Fruit fly (Drosophila melanogaster) whole organism, embryonic: ENCODE results near the gene CG8851.

Experiments
- Ada2b ChIP-seq: fragments of 200-800 bp; sonication (Bioruptor generic); IDR thresholded peaks from 2 replicates; pipeline ENCODE4 v1.3.6; 2022; ENCODE audit warnings: missing biosample characterization, missing genetic modification characterization
- Atf6 ChIP-seq: fragments of 200-800 bp; sonication (Bioruptor generic); IDR thresholded peaks from 2 replicates; pipeline ENCODE4 v1.3.6; 2022; ENCODE audit warnings: missing biosample characterization, missing genetic modification characterization
- B-H2 ChIP-seq: fragments of 200-800 bp; sonication (Bioruptor generic); optimal IDR thresholded peaks from 2 replicates; lab custom pipeline; 2018; ENCODE audit warnings: missing biosample characterization, mild to moderate bottlenecking, missing genetic modification characterization
- CG10462 ChIP-seq: fragments of 200-800 bp; sonication (Bioruptor generic); optimal IDR thresholded peaks from 2 replicates; lab custom pipeline; 2016; ENCODE audit warnings: missing biosample characterization, missing genetic modification characterization
- CG10979 ChIP-seq: fragments of 200-800 bp; sonication (Bioruptor generic); optimal IDR thresholded peaks from 2 replicates; lab custom pipeline; 2018; ENCODE audit warnings: missing biosample characterization, mild to moderate bottlenecking, missing genetic modification characterization, moderate library complexity
- CG11085 ChIP-seq: fragments of 200-800 bp; sonication (Bioruptor generic); IDR thresholded peaks from 2 replicates; pipeline ENCODE4 v1.3.6; 2022; ENCODE audit warnings: missing biosample characterization, missing genetic modification characterization
- CG11456 ChIP-seq: fragments of 200-800 bp; sonication (Bioruptor generic); IDR thresholded peaks from 3 replicates; pipeline ENCODE4 v1.3.6; 2022; ENCODE audit warnings: missing biosample characterization, missing genetic modification characterization
- CG11696 ChIP-seq: fragments of 200-800 bp; sonication (Bioruptor generic); IDR thresholded peaks from 2 replicates; pipeline ENCODE4 v1.3.6; 2022; ENCODE audit warnings: missing biosample characterization, missing genetic modification characterization
- CG1233 ChIP-seq: fragments of 200-800 bp; sonication (Bioruptor generic); optimal IDR thresholded peaks from 4 replicates; lab custom pipeline; 2018; ENCODE audit warnings: missing biosample characterization, mild to moderate bottlenecking, missing genetic modification characterization
- CG12769 ChIP-seq: fragments of 200-800 bp; sonication (Bioruptor generic); optimal IDR thresholded peaks from 2 replicates; lab custom pipeline; 2019; ENCODE audit warnings: missing biosample characterization, mild to moderate bottlenecking, missing genetic modification characterization, moderate library complexity
- CG13287 ChIP-seq: fragments of 200-800 bp; sonication (Bioruptor generic); IDR thresholded peaks from 2 replicates; pipeline ENCODE4 v1.3.6; 2022; ENCODE audit warnings: missing biosample characterization, missing genetic modification characterization; ENCODE audit not compliant: partially characterized antibody
- CG15696 ChIP-seq: fragments of 200-800 bp; sonication (Bioruptor generic); optimal IDR thresholded peaks from 2 replicates; lab custom pipeline; 2019; ENCODE audit warnings: missing biosample characterization, mild to moderate bottlenecking, missing genetic modification characterization, moderate library complexity
- CG1647 ChIP-seq: fragments of 200-800 bp; sonication (Bioruptor generic); optimal IDR thresholded peaks from 3 replicates; lab custom pipeline; 2016; ENCODE audit warnings: missing biosample characterization, missing genetic modification characterization
- CG16863 ChIP-seq: fragments of 200-800 bp; sonication (Bioruptor generic); optimal IDR thresholded peaks from 3 replicates; lab custom pipeline; 2016; ENCODE audit warnings: missing biosample characterization, missing genetic modification characterization
- CG17186 ChIP-seq: fragments of 200-800 bp; sonication (Bioruptor generic); optimal IDR thresholded peaks from 3 replicates; lab custom pipeline; 2017; ENCODE audit warnings: missing biosample characterization, missing genetic modification reagents, missing genetic modification characterization
- CG2129 ChIP-seq: fragments of 200-800 bp; sonication (Bioruptor generic); IDR thresholded peaks from 2 replicates; pipeline ENCODE4 v1.3.6; 2022; ENCODE audit warnings: missing biosample characterization, missing genetic modification characterization; ENCODE audit not compliant: partially characterized antibody
- CG31365 ChIP-seq: fragments of 200-800 bp; sonication (Bioruptor generic); optimal IDR thresholded peaks from 2 replicates; lab custom pipeline; 2018; ENCODE audit warnings: missing biosample characterization, mild to moderate bottlenecking, missing genetic modification characterization
- CG33557 ChIP-seq: fragments of 200-800 bp; sonication (Bioruptor generic); optimal IDR thresholded peaks from 2 replicates; lab custom pipeline; 2019; ENCODE audit warnings: missing biosample characterization, mild to moderate bottlenecking, missing genetic modification characterization, moderate library complexity
- CG9797 ChIP-seq: fragments of 200-800 bp; sonication (Bioruptor generic); optimal IDR thresholded peaks from 3 replicates; lab custom pipeline; 2018; ENCODE audit warnings: missing biosample characterization, mild to moderate bottlenecking, missing genetic modification characterization
- CG9932 ChIP-seq: fragments of 200-800 bp; sonication (Bioruptor generic); IDR thresholded peaks from 2 replicates; pipeline ENCODE4 v1.3.6; 2022; ENCODE audit warnings: missing biosample characterization, missing genetic modification characterization
- Deaf1 ChIP-seq: fragments of 200-800 bp; optimal IDR thresholded peaks from 3 replicates; lab custom pipeline; 2019; ENCODE audit warnings: missing biosample characterization, mild to moderate bottlenecking, missing genetic modification characterization, moderate library complexity
- E2f1 ChIP-seq: fragments of 200-800 bp; sonication (Bioruptor generic); IDR thresholded peaks from 2 replicates; pipeline ENCODE4 v1.3.6; 2022; ENCODE audit warnings: missing biosample characterization, missing genetic modification characterization
- H2.0 ChIP-seq: fragments of 200-800 bp; sonication (Bioruptor generic); IDR thresholded peaks from 2 replicates; pipeline ENCODE4 v1.3.6; 2022; ENCODE audit warnings: missing biosample characterization, missing genetic modification characterization
- Mad ChIP-seq: fragments of 200-800 bp; sonication (Bioruptor generic); optimal IDR thresholded peaks from 2 replicates; lab custom pipeline; 2016; ENCODE audit warnings: missing biosample characterization, missing genetic modification characterization
- Nf-YC ChIP-seq: fragments of 200-800 bp; optimal IDR thresholded peaks from 3 replicates; lab custom pipeline; 2019; ENCODE audit warnings: missing biosample characterization, mild to moderate bottlenecking, missing genetic modification characterization, moderate library complexity
- Opbp ChIP-seq: fragments of 200-800 bp; sonication (Bioruptor generic); IDR thresholded peaks from 3 replicates; pipeline ENCODE4 v1.3.6; 2022; ENCODE audit warnings: missing biosample characterization, missing genetic modification characterization; ENCODE audit not compliant: partially characterized antibody
- Optix ChIP-seq: fragments of 200-800 bp; sonication (Bioruptor generic); IDR thresholded peaks from 3 replicates; pipeline ENCODE4 v1.3.6; 2022; ENCODE audit warnings: missing biosample characterization, missing genetic modification characterization
- Pdp1 ChIP-seq, 2 experiments: fragments of 200-800 bp; sonication (Bioruptor generic); optimal IDR thresholded peaks; 3 replicates each; lab custom pipeline; 2016; ENCODE audit warnings: missing biosample characterization in 2 of 2, missing genetic modification characterization in 2 of 2, mild to moderate bottlenecking in 1 of 2, moderate library complexity in 1 of 2
- Trl ChIP-seq, 3 experiments: fragments of >200 bp in 2 of 3; fragments of 200-800 bp in 1 of 3; sonication (Bioruptor generic) in 1 of 3; optimal IDR thresholded peaks; 2 replicates in 1 of 3; 3 replicates in 2 of 3; lab custom pipeline; 2016 to 2017; ENCODE audit warnings: missing biosample characterization in 1 of 3, missing genetic modification characterization in 1 of 3
- ab ChIP-seq: fragments of 200-800 bp; sonication (Bioruptor generic); optimal IDR thresholded peaks from 2 replicates; lab custom pipeline; 2016; ENCODE audit warnings: missing biosample characterization, missing genetic modification characterization
- al ChIP-seq: fragments of 200-800 bp; sonication (Bioruptor generic); IDR thresholded peaks from 2 replicates; pipeline ENCODE4 v1.3.6; 2022; ENCODE audit warnings: missing biosample characterization, missing genetic modification characterization
- amos ChIP-seq: fragments of 200-800 bp; sonication (Bioruptor generic); IDR thresholded peaks from 2 replicates; pipeline ENCODE4 v1.3.6; 2022; ENCODE audit warnings: missing biosample characterization, missing genetic modification characterization; ENCODE audit not compliant: partially characterized antibody
- chif ChIP-seq, 2 experiments: fragments of 200-800 bp; sonication (Bioruptor generic); optimal IDR thresholded peaks; 3 replicates each; lab custom pipeline; 2016; ENCODE audit warnings: missing biosample characterization in 2 of 2, missing genetic modification characterization in 2 of 2
- corto ChIP-seq: fragments of 200-800 bp; sonication (Bioruptor generic); optimal IDR thresholded peaks from 2 replicates; lab custom pipeline; 2016; ENCODE audit warnings: missing biosample characterization, mild to moderate bottlenecking, missing genetic modification characterization, moderate library complexity
- croc ChIP-seq: fragments of 200-800 bp; sonication (Bioruptor generic); conservative IDR thresholded peaks from 3 replicates; pipeline ENCODE4 v1.3.6; 2022; ENCODE audit warnings: missing biosample characterization, missing genetic modification characterization
- crp ChIP-seq, 2 experiments: fragments of 200-800 bp; sonication (Bioruptor generic); optimal IDR thresholded peaks; 2 replicates in 1 of 2; 3 replicates in 1 of 2; lab custom pipeline; 2017; ENCODE audit warnings: missing biosample characterization in 2 of 2, missing genetic modification characterization in 2 of 2, mild to moderate bottlenecking in 1 of 2, moderate library complexity in 1 of 2
- fd102C ChIP-seq: fragments of 200-800 bp; sonication (Bioruptor generic); optimal IDR thresholded peaks from 2 replicates; lab custom pipeline; 2018; ENCODE audit warnings: missing biosample characterization, mild to moderate bottlenecking, missing genetic modification characterization, moderate library complexity
- fru ChIP-seq: fragments of >200 bp; optimal IDR thresholded peaks from 2 replicates; lab custom pipeline; 2017
- jing ChIP-seq: fragments of 200-800 bp; sonication (Bioruptor generic); optimal IDR thresholded peaks from 2 replicates; lab custom pipeline; 2018; ENCODE audit warnings: missing biosample characterization, mild to moderate bottlenecking, missing genetic modification characterization
- kay ChIP-seq: fragments of 200-800 bp; sonication (Bioruptor generic); optimal IDR thresholded peaks from 2 replicates; lab custom pipeline; 2016; ENCODE audit warnings: missing biosample characterization, missing genetic modification characterization
- org-1 ChIP-seq: fragments of 200-800 bp; sonication (Bioruptor generic); optimal IDR thresholded peaks from 2 replicates; lab custom pipeline; 2017; ENCODE audit warnings: missing biosample characterization, missing genetic modification characterization
- otp ChIP-seq: fragments of 200-800 bp; sonication (Bioruptor generic); IDR thresholded peaks from 3 replicates; pipeline ENCODE4, ENCODE4 v1.3.6; 2022; ENCODE audit warnings: missing biosample characterization, missing genetic modification characterization
- prd ChIP-seq, 3 experiments: fragments of >200 bp in 2 of 3; fragments of 200-800 bp in 1 of 3; sonication (Bioruptor generic) in 1 of 3; optimal IDR thresholded peaks in 2 of 3; IDR thresholded peaks in 1 of 3; 2 replicates in 2 of 3; 3 replicates in 1 of 3; pipeline versions ENCODE4 v1.3.6 to Lab custom; 2017 to 2022; ENCODE audit warnings: missing biosample characterization in 1 of 3, missing genetic modification characterization in 1 of 3
- sima ChIP-seq: fragments of 200-800 bp; sonication (Bioruptor generic); optimal IDR thresholded peaks from 2 replicates; lab custom pipeline; 2016; ENCODE audit warnings: missing biosample characterization, missing genetic modification characterization
- unpg ChIP-seq: fragments of 200-800 bp; sonication (Bioruptor generic); optimal IDR thresholded peaks from 3 replicates; lab custom pipeline; 2018; ENCODE audit warnings: missing biosample characterization, mild to moderate bottlenecking, missing genetic modification characterization, moderate library complexity
- vfl ChIP-seq: fragments of 200-800 bp; sonication (Bioruptor generic); optimal IDR thresholded peaks from 2 replicates; lab custom pipeline; 2016; ENCODE audit warnings: missing biosample characterization, missing genetic modification characterization
- vvl ChIP-seq: fragments of 200-800 bp; sonication (Bioruptor generic); IDR thresholded peaks from 2 replicates; pipeline ENCODE4 v1.3.6; 2022; ENCODE audit warnings: missing biosample characterization, missing genetic modification characterization

CG8851 gene

DNA sequence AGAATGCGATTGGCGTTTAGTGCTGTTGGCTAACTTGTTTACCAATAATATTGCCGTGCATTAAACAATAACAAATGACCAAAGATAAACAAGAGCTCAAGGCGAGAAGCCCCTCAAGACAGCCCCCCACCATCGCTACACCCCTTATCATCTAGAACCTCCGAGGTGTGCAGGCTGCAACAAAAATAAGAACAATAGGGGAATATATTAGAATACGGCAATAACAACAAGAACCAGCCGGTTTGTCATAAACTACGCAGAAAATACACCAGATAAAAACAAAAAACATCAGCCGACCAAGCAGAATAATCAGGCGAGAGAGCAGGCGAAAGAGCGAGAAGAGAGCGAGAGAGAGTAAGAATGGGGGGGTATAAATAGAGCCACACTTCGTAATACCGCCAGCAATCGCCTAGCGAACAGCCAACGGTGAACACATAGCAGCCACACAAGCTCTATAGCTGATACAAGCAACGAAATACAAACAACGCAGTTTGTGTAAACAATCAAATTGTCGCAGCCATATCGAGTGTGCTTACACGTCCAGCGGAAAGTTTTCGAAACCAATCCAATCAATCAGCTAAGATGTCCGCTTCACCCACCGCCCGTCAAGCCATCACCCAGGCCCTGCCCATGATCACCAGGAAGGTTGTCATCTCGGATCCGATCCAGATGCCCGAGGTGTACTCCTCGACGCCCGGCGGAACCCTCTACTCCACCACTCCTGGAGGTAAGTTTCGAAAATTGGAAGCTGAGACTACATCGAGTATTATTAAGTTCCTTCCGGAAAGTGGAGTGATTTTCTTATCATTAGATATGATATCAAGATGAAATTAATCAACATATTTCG is 41.2 kb upstream of the CG8851 start, which contains the start of gene Thor (continued):
- TF ChIP-seq prd (optimal IDR thresholded peaks at IDR 0.05; lab: Kevin White, UChicago) (no peak), prd (GFP tag; IDR thresholded peaks at IDR 0.05; lab: Robert Waterston, UW) (peak; percentile 34; the same call in 2 of the 3 replicates), Pdp1 (GFP tag; optimal IDR thresholded peaks at IDR 0.05; lab: Kevin White, UChicago) (peak; percentile 45 to 81), Deaf1 (peak; percentile 89), otp (peak; percentile 89), Nf-YC (tag; lab: Kevin White, UChicago) (peak; percentile 71), CG31365 (tag; lab: Kevin White, UChicago) (peak; percentile 46), CG9932 (GFP tag; lab: Robert Waterston, UW) (peak; percentile 71), B-H2 (GFP tag; lab: Kevin White, UChicago) (peak; percentile 82), CG11696 (GFP tag; lab: Robert Waterston, UW) (peak; percentile 53; the same call in 1 of the 2 replicates), jing (no peak), CG13287 (peak; percentile 58), kay (peak; percentile 24), CG15696 (peak; percentile 40), CG10979 (tag; lab: Kevin White, UChicago) (peak; percentile 50), vfl (GFP tag; lab: Kevin White, UChicago) (peak; percentile 59), CG9797 (GFP tag; lab: Kevin White, UChicago) (no peak), Optix (0 out of 3 replicates have a peak, but pooled peaks have one; percentile 36), ab (GFP tag; lab: Kevin White, UChicago) (peak; percentile 58), amos (GFP tag; lab: Robert Waterston, UW) (peak; percentile 57; the same call in 1 of the 2 replicates), E2f1 (GFP tag; lab: Robert Waterston, UW) (peak; percentile 23; the same call in 1 of the 2 replicates), Opbp (GFP tag; lab: Robert Waterston, UW) (peak; percentile 71), H2.0 (peak; percentile 66), Mad (GFP tag; lab: Kevin White, UChicago) (peak; percentile 43), CG10462 (peak; percentile 43), chif (GFP tag; optimal IDR thresholded peaks at IDR 0.05; lab: Kevin White, UChicago) (peak; percentile 36 to 45), Trl (optimal IDR thresholded peaks at IDR 0.05; lab: Kevin White, UChicago) (peak; percentile 98 to 99), Trl (GFP tag; optimal IDR thresholded peaks at IDR 0.05; lab: Kevin White, UChicago) (peak; percentile 89), CG17186 (GFP tag; lab: Kevin White, UChicago) (no peak), CG1647 (GFP tag; lab: Kevin White, UChicago) (peak; percentile 69), CG11456 (GFP tag; lab: Robert Waterston, UW) (peak; percentile 86), CG16863 (GFP tag; lab: Kevin White, UChicago) (peak; percentile 62), CG11085 (GFP tag; lab: Robert Waterston, UW) (peak; percentile 41; the same call in 1 of the 2 replicates), croc (GFP tag; lab: Robert Waterston, UW) (no peak)

DNA sequence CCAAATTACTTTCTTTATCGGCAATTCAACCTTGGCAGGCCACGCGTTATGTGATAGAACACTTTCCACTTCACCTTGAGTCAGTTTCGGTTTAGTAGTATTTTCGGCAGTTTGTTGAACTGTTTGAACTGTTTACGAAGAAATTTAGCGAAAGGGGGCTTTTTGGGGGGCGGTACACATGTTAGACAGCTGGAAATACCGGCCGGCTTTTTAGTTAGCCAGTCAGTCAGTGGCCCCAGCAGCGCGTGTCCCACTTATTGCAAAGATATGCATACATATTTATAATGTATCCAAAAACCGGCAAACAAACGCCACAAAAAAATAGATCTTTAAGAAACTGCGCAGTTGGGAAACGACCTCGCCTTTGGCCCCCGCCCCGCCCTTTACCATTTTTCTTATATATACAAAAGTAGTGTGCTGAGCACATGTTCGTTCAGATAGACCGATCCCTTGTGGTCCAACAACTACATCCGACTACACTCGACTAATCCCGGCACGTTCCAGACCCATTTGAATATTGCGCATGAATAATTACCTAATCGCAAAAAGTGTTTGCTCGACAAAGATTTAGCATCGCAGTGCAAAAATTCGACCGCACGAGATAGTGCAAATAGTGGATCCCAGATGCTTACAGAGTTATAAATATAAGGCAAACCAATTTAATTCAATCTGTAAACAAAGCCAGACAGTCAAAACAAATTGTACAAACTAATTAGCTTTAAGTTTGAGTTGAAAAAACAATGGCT is 39.6 kb upstream of the CG8851 start:
- peak; percentile 83 for TF ChIP-seq CG12769 (tag; lab: Kevin White, UChicago)
- TF ChIP-seq CG1233 (GFP tag; lab: Kevin White, UChicago), result no peak
- TF ChIP-seq Ada2b (GFP tag; lab: Robert Waterston, UW), result no peak
- no peak for TF ChIP-seq CG33557 (GFP tag; lab: Kevin White, UChicago)
- no peak for TF ChIP-seq org-1
- peak; percentile 33; the same call in 1 of the 2 replicates for TF ChIP-seq vvl (GFP tag; lab: Robert Waterston, UW)
- TF ChIP-seq al (GFP tag; lab: Robert Waterston, UW), result no peak
- TF ChIP-seq corto (GFP tag; lab: Kevin White, UChicago), result no peak
- TF ChIP-seq kay, result no peak
- peak; percentile 58 for TF ChIP-seq Atf6
- TF ChIP-seq fd102C, result no peak
- TF ChIP-seq unpg (GFP tag; lab: Kevin White, UChicago), result no peak
- no peak for TF ChIP-seq sima
- TF ChIP-seq crp (GFP tag; optimal IDR thresholded peaks at IDR 0.05; lab: Kevin White, UChicago), result no peak
- no peak for TF ChIP-seq CG2129
- no peak for TF ChIP-seq fru (lab: Kevin White, UChicago)
